Fruit fly (Drosophila melanogaster) whole organism, adult: ENCODE data around the gene CG6023.

Experiments
- CG14711 ChIP-seq: fragments of 200-800 bp; sonication (Bioruptor generic); optimal IDR thresholded peaks from 2 replicates; lab custom pipeline; 2018; ENCODE audit warnings: missing biosample characterization, mild to moderate bottlenecking, missing genetic modification characterization, moderate library complexity
- kay ChIP-seq: fragments of 200-800 bp; sonication (Bioruptor generic); peaks from one replicate; lab custom pipeline; 2016; ENCODE audit warnings: missing biosample characterization, missing genetic modification characterization, borderline replicate concordance

DNA sequence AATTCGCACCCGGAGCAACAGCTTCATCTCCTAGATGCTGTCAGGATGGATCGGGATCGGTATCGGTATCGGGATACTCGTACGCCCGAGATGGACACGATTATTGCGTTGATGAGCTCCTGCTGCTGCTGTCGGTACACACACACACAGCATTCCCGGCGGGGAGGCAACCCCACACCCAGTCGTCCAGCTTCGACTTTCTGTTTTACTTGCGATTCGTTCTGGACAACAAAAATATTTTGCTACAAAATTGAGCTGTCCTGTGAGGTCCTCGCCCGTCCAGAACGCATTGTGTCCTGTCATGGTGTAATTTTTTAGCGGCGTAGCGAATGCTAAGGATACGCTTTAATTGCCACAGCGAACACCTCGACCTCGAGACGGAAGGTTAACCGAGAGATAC is 10.0 kb downstream of the CG6023 start:
- TF ChIP-seq CG14711 (no peak), kay (GFP tag; lab: Kevin White, UChicago) (no peak)
